Fruit fly (Drosophila melanogaster) whole organism, embryonic: ENCODE data around the gene CG14022.

Source experiments
- ATbp ChIP-seq: fragments of 200-800 bp; sonication (Bioruptor generic); optimal IDR thresholded peaks from 2 replicates; lab custom pipeline; 2017; ENCODE audit warnings: missing biosample characterization, mild to moderate bottlenecking, missing genetic modification characterization, missing genetic modification reagents
- Adf1 ChIP-seq: fragments of 200-800 bp; sonication (Bioruptor generic); IDR thresholded peaks from 2 replicates; pipeline ENCODE4 v1.3.6; 2022; ENCODE audit warnings: missing biosample characterization, missing genetic modification characterization
- Atf3 ChIP-seq: fragments of 200-800 bp; sonication (Bioruptor generic); optimal IDR thresholded peaks from 3 replicates; lab custom pipeline; 2016; ENCODE audit warnings: missing biosample characterization, missing genetic modification characterization
- Atf6 ChIP-seq: fragments of 200-800 bp; sonication (Bioruptor generic); IDR thresholded peaks from 2 replicates; pipeline ENCODE4 v1.3.6; 2022; ENCODE audit warnings: missing biosample characterization, missing genetic modification characterization
- B-H1 ChIP-seq: fragments of 200-800 bp; sonication (Bioruptor generic); IDR thresholded peaks from 3 replicates; pipeline ENCODE4 v1.3.6; 2022; ENCODE audit warnings: missing biosample characterization, missing genetic modification characterization
- C15 ChIP-seq: fragments of 200-800 bp; sonication (Bioruptor generic); IDR thresholded peaks from 3 replicates; pipeline ENCODE4 v1.3.6; 2022; ENCODE audit warnings: missing biosample characterization, missing genetic modification characterization
- CG10209 ChIP-seq: fragments of 200-800 bp; sonication (Bioruptor generic); optimal IDR thresholded peaks from 3 replicates; lab custom pipeline; 2017; ENCODE audit warnings: missing biosample characterization, mild to moderate bottlenecking, missing genetic modification characterization, missing genetic modification reagents
- CG10267 ChIP-seq: fragments of 200-800 bp; sonication (Bioruptor generic); optimal IDR thresholded peaks from 2 replicates; lab custom pipeline; 2018; ENCODE audit warnings: missing biosample characterization, mild to moderate bottlenecking, missing genetic modification characterization, moderate library complexity
- CG10959 ChIP-seq: fragments of 200-800 bp; sonication (Bioruptor generic); IDR thresholded peaks from 2 replicates; pipeline ENCODE4 v1.3.6; 2022; ENCODE audit warnings: missing biosample characterization, missing genetic modification characterization
- CG11456 ChIP-seq: fragments of 200-800 bp; sonication (Bioruptor generic); IDR thresholded peaks from 3 replicates; pipeline ENCODE4 v1.3.6; 2022; ENCODE audit warnings: missing biosample characterization, missing genetic modification characterization
- CG11560 ChIP-seq: fragments of 200-800 bp; sonication (Bioruptor generic); IDR thresholded peaks from 3 replicates; pipeline ENCODE4 v1.3.6; 2022; ENCODE audit warnings: missing biosample characterization, missing genetic modification characterization
- CG12942 ChIP-seq: fragments of 200-800 bp; sonication (Bioruptor generic); optimal IDR thresholded peaks from 3 replicates; lab custom pipeline; 2016; ENCODE audit warnings: missing biosample characterization, missing genetic modification characterization
- CG1602 ChIP-seq: fragments of 200-800 bp; sonication (Bioruptor generic); optimal IDR thresholded peaks from 3 replicates; lab custom pipeline; 2016; ENCODE audit warnings: missing biosample characterization, missing genetic modification characterization
- CG1832 ChIP-seq: fragments of 200-800 bp; sonication (Bioruptor generic); optimal IDR thresholded peaks from 2 replicates; lab custom pipeline; 2017; ENCODE audit warnings: missing biosample characterization, mild to moderate bottlenecking, missing genetic modification characterization, inconsistent platforms
- CG33213 ChIP-seq: fragments of 200-800 bp; sonication (Bioruptor generic); optimal IDR thresholded peaks from 3 replicates; lab custom pipeline; 2016; ENCODE audit warnings: missing biosample characterization, missing genetic modification characterization
- CG33557 ChIP-seq: fragments of 200-800 bp; sonication (Bioruptor generic); optimal IDR thresholded peaks from 2 replicates; lab custom pipeline; 2019; ENCODE audit warnings: missing biosample characterization, mild to moderate bottlenecking, missing genetic modification characterization, moderate library complexity
- CG5953 ChIP-seq: fragments of 200-800 bp; sonication (Bioruptor generic); IDR thresholded peaks from 2 replicates; pipeline ENCODE4 v1.3.6; 2022; ENCODE audit warnings: missing biosample characterization, missing genetic modification characterization
- CG8281 ChIP-seq: fragments of 200-800 bp; sonication (Bioruptor generic); optimal IDR thresholded peaks from 2 replicates; lab custom pipeline; 2018; ENCODE audit warnings: missing biosample characterization, mild to moderate bottlenecking, missing genetic modification characterization, moderate library complexity
- CG8765 ChIP-seq: fragments of 200-800 bp; sonication (Bioruptor generic); IDR thresholded peaks from 2 replicates; pipeline ENCODE4 v1.3.6; 2022; ENCODE audit warnings: missing biosample characterization, missing genetic modification characterization
- CG9437 ChIP-seq: fragments of 200-800 bp; sonication (Bioruptor generic); optimal IDR thresholded peaks from 2 replicates; lab custom pipeline; 2018; ENCODE audit warnings: missing biosample characterization, mild to moderate bottlenecking, missing genetic modification characterization
- CG9727 ChIP-seq: fragments of 200-800 bp; sonication (Bioruptor generic); optimal IDR thresholded peaks from 3 replicates; lab custom pipeline; 2017; ENCODE audit warnings: missing biosample characterization, mild to moderate bottlenecking, missing genetic modification characterization
- Chrac-16 ChIP-seq: fragments of 200-800 bp; sonication (Bioruptor generic); optimal IDR thresholded peaks from 3 replicates; lab custom pipeline; 2016; ENCODE audit warnings: missing biosample characterization, missing genetic modification characterization
- CkIIα-i1 ChIP-seq: fragments of 200-800 bp; sonication (Bioruptor generic); IDR thresholded peaks from 2 replicates; pipeline ENCODE4 v1.3.6; 2022; ENCODE audit warnings: missing biosample characterization, missing genetic modification characterization
- Doc3 ChIP-seq: fragments of 200-800 bp; sonication (Bioruptor generic); IDR thresholded peaks from 3 replicates; pipeline ENCODE4 v1.3.6; 2022; ENCODE audit warnings: missing biosample characterization, missing genetic modification characterization; ENCODE audit not compliant: partially characterized antibody
- MTF-1 ChIP-seq: fragments of 200-800 bp; sonication (Bioruptor generic); optimal IDR thresholded peaks from 2 replicates; lab custom pipeline; 2018; ENCODE audit warnings: missing biosample characterization, mild to moderate bottlenecking, missing genetic modification characterization, borderline replicate concordance
- Mad ChIP-seq: fragments of 200-800 bp; sonication (Bioruptor generic); optimal IDR thresholded peaks from 2 replicates; lab custom pipeline; 2016; ENCODE audit warnings: missing biosample characterization, missing genetic modification characterization
- Mrtf ChIP-seq: fragments of 200-800 bp; sonication (Bioruptor generic); IDR thresholded peaks from 3 replicates; pipeline ENCODE4 v1.3.6; 2022; ENCODE audit warnings: missing biosample characterization, missing genetic modification characterization
- NC2α ChIP-seq: fragments of 200-800 bp; sonication (Bioruptor generic); optimal IDR thresholded peaks from 2 replicates; lab custom pipeline; 2016; ENCODE audit warnings: missing biosample characterization, missing genetic modification characterization
- Taf1 ChIP-seq: fragments of 200-800 bp; sonication (Bioruptor generic); IDR thresholded peaks from 2 replicates; pipeline ENCODE4 v1.3.6; 2022; ENCODE audit warnings: missing biosample characterization, missing genetic modification characterization
- Xrp1 ChIP-seq: fragments of 200-800 bp; sonication (Bioruptor generic); IDR thresholded peaks from 2 replicates; pipeline ENCODE4 v1.3.6; 2022; ENCODE audit warnings: missing biosample characterization, missing genetic modification characterization
- abd-A ChIP-seq: fragments of 200-800 bp; sonication (Bioruptor generic); optimal IDR thresholded peaks from 3 replicates; lab custom pipeline; 2019; ENCODE audit warnings: missing biosample characterization, mild to moderate bottlenecking, missing genetic modification characterization, moderate library complexity
- bab2 ChIP-seq: fragments of 200-800 bp; sonication (Bioruptor generic); optimal IDR thresholded peaks from 2 replicates; lab custom pipeline; 2016; ENCODE audit warnings: missing biosample characterization, missing genetic modification characterization
- bcd ChIP-seq: fragments of 200-800 bp; sonication (Bioruptor generic); optimal IDR thresholded peaks from 2 replicates; lab custom pipeline; 2017; ENCODE audit warnings: missing biosample characterization, mild to moderate bottlenecking, missing genetic modification characterization
- crol ChIP-seq: fragments of 200-800 bp; sonication (Bioruptor generic); IDR thresholded peaks from 2 replicates; pipeline ENCODE4 v1.3.6; 2022; ENCODE audit warnings: missing biosample characterization, missing genetic modification characterization
- gcm2 ChIP-seq: fragments of 200-800 bp; sonication (Bioruptor generic); optimal IDR thresholded peaks from 2 replicates; lab custom pipeline; 2016; ENCODE audit warnings: missing biosample characterization, missing genetic modification characterization
- her ChIP-seq: fragments of 200-800 bp; sonication (Bioruptor generic); optimal IDR thresholded peaks from 2 replicates; lab custom pipeline; 2016; ENCODE audit warnings: missing biosample characterization, missing genetic modification characterization
- hkb ChIP-seq, 2 experiments: fragments of 200-800 bp in 1 of 2; fragments of >200 bp in 1 of 2; sonication (Bioruptor generic) in 1 of 2; IDR thresholded peaks in 1 of 2; optimal IDR thresholded peaks in 1 of 2; 2 replicates each; pipeline versions ENCODE4 v1.3.6 to Lab custom; 2017 to 2022; ENCODE audit warnings: missing biosample characterization in 1 of 2, missing genetic modification characterization in 1 of 2
- jing ChIP-seq: fragments of 200-800 bp; sonication (Bioruptor generic); optimal IDR thresholded peaks from 2 replicates; lab custom pipeline; 2018; ENCODE audit warnings: missing biosample characterization, mild to moderate bottlenecking, missing genetic modification characterization
- ken ChIP-seq: fragments of 200-800 bp; sonication (Bioruptor generic); IDR thresholded peaks from 3 replicates; pipeline ENCODE4 v1.3.6; 2022; ENCODE audit warnings: missing biosample characterization, missing genetic modification characterization
- pfk ChIP-seq: fragments of 200-800 bp; sonication (Bioruptor generic); optimal IDR thresholded peaks from 2 replicates; lab custom pipeline; 2018; ENCODE audit warnings: missing biosample characterization, mild to moderate bottlenecking, missing genetic modification characterization, moderate library complexity
- pros ChIP-seq: fragments of 200-800 bp; sonication (Bioruptor generic); optimal IDR thresholded peaks from 3 replicates; lab custom pipeline; 2019; ENCODE audit warnings: missing biosample characterization, mild to moderate bottlenecking, missing genetic modification characterization, moderate library complexity
- sens-2 ChIP-seq: fragments of 200-800 bp; sonication (Bioruptor generic); IDR thresholded peaks from 2 replicates; pipeline ENCODE4 v1.3.6; 2022; ENCODE audit warnings: missing biosample characterization, missing genetic modification characterization
- sim ChIP-seq: fragments of 200-800 bp; sonication (Bioruptor generic); IDR thresholded peaks from 2 replicates; pipeline ENCODE4 v1.3.6; 2022; ENCODE audit warnings: missing biosample characterization, missing genetic modification characterization
- slbo ChIP-seq: fragments of 200-800 bp; sonication (Bioruptor generic); IDR thresholded peaks from 2 replicates; pipeline ENCODE4 v1.3.6; 2022; ENCODE audit warnings: missing biosample characterization, missing genetic modification characterization
- slou ChIP-seq: fragments of 200-800 bp; sonication (Bioruptor generic); optimal IDR thresholded peaks from 3 replicates; lab custom pipeline; 2016; ENCODE audit warnings: missing biosample characterization, missing genetic modification characterization
- tgo ChIP-seq: fragments of 200-800 bp; sonication (Bioruptor generic); IDR thresholded peaks from 3 replicates; pipeline ENCODE4 v1.3.6; 2022; ENCODE audit warnings: missing biosample characterization, missing genetic modification characterization
- toy ChIP-seq: fragments of 200-800 bp; sonication (Bioruptor generic); IDR thresholded peaks from 2 replicates; pipeline ENCODE4 v1.3.6; 2022; ENCODE audit warnings: missing biosample characterization, missing genetic modification characterization
- vnd ChIP-seq: fragments of 200-800 bp; sonication (Bioruptor generic); IDR thresholded peaks from 3 replicates; pipeline ENCODE4 v1.3.6; 2022; ENCODE audit warnings: missing biosample characterization, missing genetic modification characterization; ENCODE audit not compliant: partially characterized antibody
- zen ChIP-seq: fragments of 200-800 bp; sonication (Bioruptor generic); optimal IDR thresholded peaks from 3 replicates; lab custom pipeline; 2018; ENCODE audit warnings: missing biosample characterization, mild to moderate bottlenecking, missing genetic modification characterization, moderate library complexity
- zfh1 ChIP-seq: fragments of 200-800 bp; sonication (Bioruptor generic); IDR thresholded peaks from 3 replicates; pipeline ENCODE4 v1.3.6; 2022; ENCODE audit warnings: missing biosample characterization, missing genetic modification characterization

CG14022 gene

dm6 chr2L:5342119-5342817 is 13.6 kb upstream of the CG14022 start, which contains the start of gene Acsf2 (continued):
- TF ChIP-seq CG11456 (peak; percentile 98), CG11560 (tag; lab: Robert Waterston, UW) (peak; percentile 91), vnd (GFP tag; lab: Robert Waterston, UW) (no peak), CG12942 (peak; percentile 90), CG10959 (GFP tag; lab: Robert Waterston, UW) (no peak), CG5953 (peak; percentile 52; the same call in 1 of the 2 replicates), CG10209 (GFP tag; lab: Kevin White, UChicago) (peak; percentile 96), Adf1 (GFP tag; lab: Robert Waterston, UW) (peak; percentile 96), Doc3 (GFP tag; lab: Robert Waterston, UW) (no peak), NC2α (GFP tag; lab: Kevin White, UChicago) (peak; percentile 51), C15 (GFP tag; lab: Robert Waterston, UW) (peak; percentile 92), bab2 (GFP tag; lab: Kevin White, UChicago) (peak; percentile 94), CG33557 (GFP tag; lab: Kevin White, UChicago) (no peak), Xrp1 (GFP tag; lab: Robert Waterston, UW) (peak; percentile 86), abd-A (tag; lab: Kevin White, UChicago) (peak; percentile 91), CG8765 (peak; percentile 89; the same call in 1 of the 2 replicates), pros (GFP tag; lab: Kevin White, UChicago) (no peak), CG10267 (tag; lab: Kevin White, UChicago) (peak; percentile 82), zen (tag; lab: Kevin White, UChicago) (peak; percentile 80), CkIIα-i1 (peak; percentile 80), jing (GFP tag; lab: Kevin White, UChicago) (peak; percentile 52), Atf6 (GFP tag; lab: Robert Waterston, UW) (peak; percentile 99), CG9437 (GFP tag; lab: Kevin White, UChicago) (peak; percentile 88), Atf3 (peak; percentile 77), CG9727 (GFP tag; lab: Kevin White, UChicago) (peak; percentile 95), ATbp (peak; percentile 60), sim (GFP tag; lab: Robert Waterston, UW) (peak; percentile 66; the same call in 1 of the 2 replicates), CG1602 (GFP tag; lab: Kevin White, UChicago) (peak; percentile 88), gcm2 (GFP tag; lab: Kevin White, UChicago) (peak; percentile 63), toy (GFP tag; lab: Robert Waterston, UW) (peak; percentile 97), CG1832 (GFP tag; lab: Kevin White, UChicago) (no peak), crol (GFP tag; lab: Robert Waterston, UW) (peak; percentile 47), bcd (GFP tag; lab: Kevin White, UChicago) (peak; percentile 97), MTF-1 (GFP tag; lab: Kevin White, UChicago) (peak; percentile 45), sens-2 (GFP tag; lab: Robert Waterston, UW) (peak; percentile 42; the same call in 1 of the 2 replicates), CG33213 (GFP tag; lab: Kevin White, UChicago) (peak; percentile 83), tgo (GFP tag; lab: Robert Waterston, UW) (peak; percentile 96), zfh1 (GFP tag; lab: Robert Waterston, UW) (peak; percentile 81; the same call in 2 of the 3 replicates), Mad (GFP tag; lab: Kevin White, UChicago) (peak; percentile 75), Taf1 (GFP tag; lab: Robert Waterston, UW) (peak; percentile 96), Chrac-16 (GFP tag; lab: Kevin White, UChicago) (peak; percentile 92), slbo (GFP tag; lab: Robert Waterston, UW) (peak; percentile 99), pfk (GFP tag; lab: Kevin White, UChicago) (peak; percentile 12), hkb (optimal IDR thresholded peaks at IDR 0.05; lab: Kevin White, UChicago) (no peak), hkb (GFP tag; IDR thresholded peaks at IDR 0.05; lab: Robert Waterston, UW) (peak; percentile 93), Mrtf (peak; percentile 91), B-H1 (GFP tag; lab: Robert Waterston, UW) (peak; percentile 88), CG8281 (tag; lab: Kevin White, UChicago) (peak; percentile 83), ken (GFP tag; lab: Robert Waterston, UW) (peak; percentile 79), her (GFP tag; lab: Kevin White, UChicago) (peak; percentile 92), slou (GFP tag; lab: Kevin White, UChicago) (peak; percentile 96)
